Worm (Caenorhabditis elegans) whole organism, L2 larva: ENCODE measurements around the gene glrx-22.

ENCODE experiments used
- ama-1 ChIP-seq: fragments of 150-350 bp; optimal IDR thresholded peaks from 2 replicates; lab custom pipeline; 2018; ENCODE audit warnings: inconsistent platforms
- egl-27 ChIP-seq: sonication (generic microtip); optimal IDR thresholded peaks from 3 replicates; lab custom pipeline; 2017; ENCODE audit warnings: missing biosample characterization, missing genetic modification reagents, missing genetic modification characterization
- elt-3 ChIP-seq: sonication (generic microtip); optimal IDR thresholded peaks from 2 replicates; lab custom pipeline; 2017; ENCODE audit warnings: missing biosample characterization, missing genetic modification characterization
- lin-13 ChIP-seq: fragments of 150-350 bp; optimal IDR thresholded peaks from 2 replicates; lab custom pipeline; 2014; ENCODE audit warnings: missing biosample characterization, missing genetic modification reagents, missing genetic modification characterization
- mab-5 ChIP-seq: fragments of 150-350 bp; optimal IDR thresholded peaks from 2 replicates; lab custom pipeline; 2014; ENCODE audit warnings: missing biosample characterization, missing genetic modification characterization
- mbf-1 ChIP-seq: sonication (generic microtip); optimal IDR thresholded peaks from 2 replicates; lab custom pipeline; 2017; ENCODE audit warnings: missing biosample characterization, missing genetic modification characterization
- nhr-11 ChIP-seq: fragments of 150-350 bp; optimal IDR thresholded peaks from 2 replicates; lab custom pipeline; 2014; ENCODE audit warnings: missing biosample characterization, missing genetic modification characterization
- nhr-25 ChIP-seq: fragments of 150-350 bp; sonication (generic microtip); optimal IDR thresholded peaks from 3 replicates; lab custom pipeline; 2014; ENCODE audit warnings: missing biosample characterization, missing genetic modification characterization
- snpc-4 ChIP-seq: fragments of 150-350 bp; optimal IDR thresholded peaks from 2 replicates; lab custom pipeline; 2014; ENCODE audit warnings: missing biosample characterization, missing genetic modification characterization
- unc-39 ChIP-seq: fragments of 150-350 bp; optimal IDR thresholded peaks from 2 replicates; lab custom pipeline; 2014; ENCODE audit warnings: missing biosample characterization, missing genetic modification characterization
- unc-62 ChIP-seq: fragments of 150-350 bp; optimal IDR thresholded peaks from 2 replicates; lab custom pipeline; 2014; ENCODE audit warnings: missing biosample characterization, missing genetic modification reagents, missing genetic modification characterization
- ztf-4 ChIP-seq: fragments of 150-350 bp; optimal IDR thresholded peaks from 2 replicates; lab custom pipeline; 2014; ENCODE audit warnings: missing biosample characterization, missing genetic modification characterization

DNA sequence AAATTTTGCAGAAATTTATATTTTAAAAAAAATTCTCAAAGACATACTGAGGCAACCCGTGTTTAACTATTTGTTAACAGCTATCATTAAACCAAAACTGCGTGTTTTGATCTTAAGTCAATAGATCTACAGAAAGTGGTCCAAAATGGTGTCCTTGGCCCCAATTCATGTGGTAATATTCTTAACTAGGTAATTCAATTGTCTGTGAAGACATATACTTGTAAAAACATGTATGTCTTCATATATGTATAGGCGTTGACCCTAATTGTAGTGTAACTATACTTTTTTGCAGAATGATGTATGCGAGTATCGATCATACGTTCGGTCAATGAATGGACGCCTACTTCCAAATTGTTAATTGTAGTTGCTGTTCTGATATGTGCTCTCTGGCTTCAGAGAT lies 31.4 kb downstream of the glrx-22 start, which contains the start of gene C07G1.15:
- TF ChIP-seq snpc-4 = no peak
- TF ChIP-seq mbf-1 (tag; lab: Kevin White, UChicago) = no peak
- TF ChIP-seq unc-39 (tag; lab: Kevin White, UChicago) = no peak
- no peak for TF ChIP-seq nhr-11
- no peak for TF ChIP-seq egl-27
- no peak for TF ChIP-seq nhr-25 (tag; lab: Kevin White, UChicago)
- TF ChIP-seq mab-5 = no peak
- TF ChIP-seq unc-62 (GFP tag; lab: Kevin White, UChicago) = no peak
- no peak for TF ChIP-seq elt-3 (tag; lab: Kevin White, UChicago)
- TF ChIP-seq lin-13 (GFP tag; lab: Kevin White, UChicago) = no peak
- TF ChIP-seq ama-1 (lab: Kevin White, UChicago) = no peak
- no peak for TF ChIP-seq ztf-4 (tag; lab: Kevin White, UChicago)
